Worm (Caenorhabditis elegans): ENCODE results near the gene nas-11.

DNA sequence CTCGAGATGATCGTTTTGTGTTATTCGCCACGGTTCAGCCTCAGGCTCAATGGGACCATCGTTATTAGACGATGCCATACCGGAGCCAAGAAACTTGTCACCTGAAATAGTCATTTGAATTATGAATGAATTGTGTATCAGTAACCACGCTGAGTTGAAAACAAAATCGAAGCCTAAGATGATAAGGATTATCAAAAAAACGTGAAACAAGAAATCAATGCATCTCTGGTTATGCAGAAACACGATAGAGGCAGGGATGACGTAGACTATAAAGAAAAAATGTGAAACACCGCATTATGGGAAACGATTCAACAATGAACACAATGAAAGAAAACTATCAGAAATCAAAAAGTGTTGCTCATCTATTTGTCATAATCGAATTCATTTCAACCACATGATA, 9.6 kb downstream of the nas-11 start, which contains the start of gene smf-1:
- TF ChIP-seq ceh-82 (tag; optimal IDR thresholded peaks at IDR 0.05) (no peak), R02D3.7 (tag; optimal IDR thresholded peaks at IDR 0.05) (no peak), alr-1 (tag; optimal IDR thresholded peaks at IDR 0.05) (no peak), snpc-4 (tag; optimal IDR thresholded peaks at IDR 0.05) (no peak), elt-1 (tag; optimal IDR thresholded peaks at IDR 0.05) (no peak), lin-39 (tag; optimal IDR thresholded peaks at IDR 0.05) (no peak), nhr-23 (tag; optimal IDR thresholded peaks at IDR 0.05) (no peak), ama-1 (optimal IDR thresholded peaks at IDR 0.05) (no peak), nhr-10 (tag; optimal IDR thresholded peaks at IDR 0.05) (no peak), sma-9 (GFP tag; optimal IDR thresholded peaks at IDR 0.05) (no peak), sma-9 (tag; optimal IDR thresholded peaks at IDR 0.05) (no peak), unc-62 (GFP tag; optimal IDR thresholded peaks at IDR 0.05) (no peak), nhr-77 (tag; optimal IDR thresholded peaks at IDR 0.05) (no peak), dmd-4 (tag; optimal IDR thresholded peaks at IDR 0.05) (no peak), elt-3 (tag; optimal IDR thresholded peaks at IDR 0.05) (no peak)

All from whole organism, L2 larva.